Fruit fly (Drosophila melanogaster): ENCODE measurements around the gene kmg.

DNA sequence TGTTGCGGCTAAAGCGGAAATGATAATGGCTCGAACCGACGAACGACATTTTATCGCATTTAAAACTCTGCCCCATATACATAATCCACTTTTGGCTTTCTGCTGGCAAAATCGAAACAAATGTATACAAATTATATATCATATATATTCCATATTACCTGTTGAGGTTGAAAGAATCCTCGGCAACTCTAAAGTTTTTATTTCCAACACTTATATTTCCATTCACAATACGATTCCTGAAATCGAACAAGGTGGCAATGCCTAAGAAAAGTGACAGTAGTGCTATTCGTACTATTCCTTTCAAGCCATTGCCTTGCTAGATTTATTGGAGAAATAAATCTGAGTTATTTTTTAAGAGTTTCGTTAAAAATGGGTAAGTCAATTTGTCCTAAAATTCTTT is 1.8 kb upstream of the kmg start, which contains the start of gene Pk34A:
- TF ChIP-seq CG6792 (GFP tag; optimal IDR thresholded peaks at IDR 0.05) (no peak), CG11762 (GFP tag; optimal IDR thresholded peaks at IDR 0.05; ENCODE audit: insufficient read depth) (no peak)

All from whole organism, prepupa.